Worm (Caenorhabditis elegans) whole organism, early embryonic: ENCODE measurements around the gene hsp-6.

Experiments
- F13C5.2 ChIP-seq: sonication (generic microtip); optimal IDR thresholded peaks from 2 replicates; lab custom pipeline; 2017; ENCODE audit warnings: mild to moderate bottlenecking, missing genetic modification characterization, inconsistent platforms, missing compliant biosample characterization
- ama-1 ChIP-seq: fragments of 150-350 bp; optimal IDR thresholded peaks from 2 replicates; lab custom pipeline; 2014
- ceh-36 ChIP-seq: sonication (generic microtip); optimal IDR thresholded peaks from 2 replicates; lab custom pipeline; 2016; ENCODE audit warnings: missing genetic modification characterization, inconsistent platforms, missing compliant biosample characterization
- flt-1 ChIP-seq: fragments of 200-800 bp; sonication (Bioruptor generic); IDR thresholded peaks from 2 replicates; pipeline ENCODE4 v1.3.6; 2022; ENCODE audit warnings: missing genetic modification characterization, missing compliant biosample characterization
- hnd-1 ChIP-seq: sonication (generic microtip); optimal IDR thresholded peaks from 2 replicates; lab custom pipeline; 2016; ENCODE audit warnings: missing genetic modification characterization, missing compliant biosample characterization
- pes-1 ChIP-seq: fragments of 200-800 bp; sonication (Bioruptor generic); IDR thresholded peaks from 2 replicates; pipeline ENCODE4 v1.3.6; 2022; ENCODE audit warnings: missing genetic modification reagents, missing genetic modification characterization, missing compliant biosample characterization
- scrt-1 ChIP-seq: fragments of 200-800 bp; sonication (Bioruptor generic); IDR thresholded peaks from 2 replicates; pipeline ENCODE4 v1.3.6; 2022; ENCODE audit warnings: missing genetic modification characterization, missing compliant biosample characterization
- tbx-37 ChIP-seq: fragments of 200-800 bp; sonication (Bioruptor generic); conservative IDR thresholded peaks from 2 replicates; pipeline ENCODE4 v1.3.6; 2022; ENCODE audit warnings: missing genetic modification reagents, missing genetic modification characterization, missing compliant biosample characterization
- tra-4 ChIP-seq: sonication (generic microtip); optimal IDR thresholded peaks from 2 replicates; lab custom pipeline; 2017; ENCODE audit warnings: missing genetic modification characterization, missing compliant biosample characterization

- TF ChIP-seq flt-1 (GFP tag; lab: Robert Waterston, UW) (no peak), ama-1 (no peak), scrt-1 (GFP tag; lab: Robert Waterston, UW) (no peak), pes-1 (GFP tag; lab: Robert Waterston, UW) (no peak), F13C5.2 (tag; lab: Kevin White, UChicago) (no peak), tra-4 (tag; lab: Kevin White, UChicago) (no peak), ceh-36 (no peak), tbx-37 (no peak), hnd-1 (tag; lab: Kevin White, UChicago) (no peak)
These were observed 49.1 kb downstream of the hsp-6 start, which contains the start of gene C18G1.1 for ce11 chrV:4777388-4777986.
